Worm (Caenorhabditis elegans): ENCODE results near the gene F49C5.11.

F49C5.11 gene

DNA sequence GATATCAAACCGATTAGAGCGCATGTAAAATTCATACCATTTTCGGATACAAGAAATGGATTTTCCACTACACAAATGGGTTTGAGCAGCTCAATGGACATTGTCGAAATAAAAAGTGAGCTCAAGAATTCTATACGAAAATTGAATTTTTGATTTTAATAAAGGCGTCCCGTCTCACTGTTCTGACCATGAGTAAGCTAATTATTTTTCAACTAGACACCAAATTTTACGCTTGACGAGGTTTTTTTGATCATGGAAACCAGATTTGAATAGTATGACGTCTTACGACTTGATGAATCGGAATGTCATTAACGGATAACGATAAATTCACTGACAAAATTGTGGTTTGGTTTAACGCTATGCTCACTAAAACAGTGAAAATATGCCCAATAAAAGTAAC lies 39.4 kb upstream of the F49C5.11 start, which contains the start of gene srh-61:
srh-61 (minus strand) TSS at position 101 of the 400 bp plus-strand sequence.
- TF ChIP-seq ceh-24 (tag; optimal IDR thresholded peaks at IDR 0.05) (no peak), pha-2 (tag; optimal IDR thresholded peaks at IDR 0.05) (no peak), ref-2 (tag; optimal IDR thresholded peaks at IDR 0.05) (no peak), gmeb-2 (tag; optimal IDR thresholded peaks at IDR 0.05) (no peak), ztf-16 (tag; optimal IDR thresholded peaks at IDR 0.05) (no peak)

- TF ChIP-seq ceh-31 (tag; optimal IDR thresholded peaks at IDR 0.05) (no peak), mec-3 (tag; optimal IDR thresholded peaks at IDR 0.05; ENCODE audit: borderline replicate concordance) (no peak), pha-4 (tag; optimal IDR thresholded peaks at IDR 0.05) (no peak), tbx-7 (tag; optimal IDR thresholded peaks at IDR 0.05) (no peak), K02D7.2 (tag; optimal IDR thresholded peaks at IDR 0.05) (no peak), pha-2 (tag; optimal IDR thresholded peaks at IDR 0.05) (no peak), ceh-48 (tag; optimal IDR thresholded peaks at IDR 0.05) (no peak), ref-2 (tag; optimal IDR thresholded peaks at IDR 0.05) (no peak), K09A11.1 (tag; optimal IDR thresholded peaks at IDR 0.05; ENCODE audit: insufficient read depth) (no peak)
These were observed 37.7 kb upstream of the F49C5.11 start for ce11 chrII:12518008-12518407.

DNA sequence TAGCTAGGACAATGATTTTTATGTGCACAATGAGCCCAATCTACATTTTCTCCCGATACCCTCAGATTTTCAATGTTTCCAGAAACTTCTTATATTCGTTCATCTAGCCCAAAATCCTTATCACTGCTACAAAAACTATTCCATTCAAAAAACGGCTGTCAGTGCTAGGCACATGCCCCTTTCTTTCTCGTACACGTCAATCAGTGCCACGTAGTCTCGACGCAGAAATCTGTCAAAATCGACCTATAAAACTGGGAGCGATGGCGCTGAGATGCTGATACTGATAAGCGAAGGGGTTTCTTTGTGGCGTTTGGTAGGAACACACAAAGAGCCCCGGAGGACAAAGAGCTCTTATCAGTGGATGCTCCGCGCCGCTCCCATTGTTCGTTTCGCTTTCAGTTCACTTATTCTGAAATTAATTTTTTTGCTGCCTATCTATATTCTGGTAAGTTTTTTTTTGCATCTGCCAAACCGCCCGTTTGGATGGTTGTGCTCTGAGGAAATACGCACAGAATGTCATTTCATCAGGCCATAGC lies 36.8 kb upstream of the F49C5.11 start, which contains the start of gene srh-70:
srh-70 (minus strand) TSS at position 51 of the 536 bp plus-strand sequence.
- TF ChIP-seq fkh-6 (tag; optimal IDR thresholded peaks at IDR 0.05) (no peak), unc-86 (tag; optimal IDR thresholded peaks at IDR 0.05) (no peak), unc-42 (tag; optimal IDR thresholded peaks at IDR 0.05) (no peak), rnt-1 (tag; optimal IDR thresholded peaks at IDR 0.05) (no peak), sox-2 (GFP tag; IDR thresholded peaks at IDR 0.05) (no peak), ceh-34 (tag; optimal IDR thresholded peaks at IDR 0.05) (no peak), ahr-1 (tag; optimal IDR thresholded peaks at IDR 0.05) (no peak), nhr-232 (tag; optimal IDR thresholded peaks at IDR 0.05) (no peak), ceh-45 (GFP tag; IDR thresholded peaks at IDR 0.05) (no peak), pax-1 (tag; optimal IDR thresholded peaks at IDR 0.05) (no peak), pha-2 (tag; optimal IDR thresholded peaks at IDR 0.05) (no peak), elt-4 (tag; optimal IDR thresholded peaks at IDR 0.05) (no peak), hlh-6 (tag; optimal IDR thresholded peaks at IDR 0.05) (no peak), pros-1 (tag; optimal IDR thresholded peaks at IDR 0.05) (no peak), K09A11.1 (tag; optimal IDR thresholded peaks at IDR 0.05; ENCODE audit: insufficient read depth) (no peak), pag-3 (tag; optimal IDR thresholded peaks at IDR 0.05; ENCODE audit: borderline replicate concordance) (no peak), hlh-30 (tag; optimal IDR thresholded peaks at IDR 0.05; ENCODE audit: insufficient read depth) (no peak)

DNA sequence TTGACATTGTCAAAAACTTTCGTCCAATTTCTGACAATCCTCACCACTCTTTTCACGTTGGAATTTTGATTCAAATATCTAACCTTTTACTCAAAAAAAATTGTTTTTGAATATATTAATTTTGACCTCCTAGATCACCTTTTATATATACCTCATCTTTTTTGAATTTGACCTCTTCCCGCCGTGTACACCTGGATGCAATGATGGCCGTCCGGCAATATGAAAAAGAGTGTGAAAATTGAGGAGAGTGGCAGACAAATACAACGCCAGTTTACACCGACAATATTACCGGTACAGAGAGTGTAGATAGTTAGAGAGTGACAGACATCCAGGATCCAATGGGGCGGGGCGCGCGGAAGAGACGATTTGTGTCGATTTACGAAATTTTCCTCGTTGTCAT lies 36.1 kb upstream of the F49C5.11 start, which contains the start of gene ceh-99:
ceh-99 (plus strand) TSS at position 366 of the 400 bp plus-strand sequence.
- TF ChIP-seq lim-6 (tag; optimal IDR thresholded peaks at IDR 0.05) (no peak), ceh-34 (tag; optimal IDR thresholded peaks at IDR 0.05) (no peak), C38D4.7 (GFP tag; optimal IDR thresholded peaks at IDR 0.05) (no peak), ceh-19 (GFP tag; optimal IDR thresholded peaks at IDR 0.05) (no peak), mec-3 (tag; optimal IDR thresholded peaks at IDR 0.05; ENCODE audit: borderline replicate concordance) (no peak), ceh-48 (tag; optimal IDR thresholded peaks at IDR 0.05) (no peak), sdc-2 (tag; optimal IDR thresholded peaks at IDR 0.05) (no peak), C08G9.2 (tag; optimal IDR thresholded peaks at IDR 0.05) (no peak), ceh-31 (tag; optimal IDR thresholded peaks at IDR 0.05) (no peak), hlh-8 (tag; optimal IDR thresholded peaks at IDR 0.05) (no peak)

DNA sequence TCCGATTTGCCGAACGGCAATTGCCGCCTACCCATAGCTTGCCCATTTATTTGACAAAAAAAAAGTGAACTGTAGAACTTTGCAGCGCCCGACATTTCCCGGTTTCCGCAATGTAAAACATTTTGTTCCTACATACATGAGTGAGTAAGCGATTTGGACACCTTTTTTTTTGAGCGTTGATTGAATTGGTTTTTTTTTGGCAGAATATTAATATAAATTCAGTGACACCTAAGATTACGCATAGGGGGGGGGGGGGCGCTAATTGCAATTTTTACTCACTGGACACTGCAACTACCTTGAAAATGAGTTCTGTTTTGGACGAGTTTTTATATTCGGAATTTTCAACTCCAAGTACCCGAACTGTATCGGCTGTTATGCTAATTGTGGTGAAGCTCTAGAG lies 30.2 kb upstream of the F49C5.11 start, which contains the start of gene srx-118:
srx-118 (plus strand) TSS at position 301 of the 400 bp plus-strand sequence.
- TF ChIP-seq lim-6 (tag; optimal IDR thresholded peaks at IDR 0.05): no peak
- no peak for TF ChIP-seq ttx-3 (tag; optimal IDR thresholded peaks at IDR 0.05)
- no peak for TF ChIP-seq sdc-2 (tag; optimal IDR thresholded peaks at IDR 0.05)
- TF ChIP-seq tbx-7 (tag; optimal IDR thresholded peaks at IDR 0.05): no peak
- no peak for TF ChIP-seq unc-42 (tag; optimal IDR thresholded peaks at IDR 0.05)
- TF ChIP-seq ceh-34 (tag; optimal IDR thresholded peaks at IDR 0.05): no peak
